Fruit fly (Drosophila melanogaster) whole organism, prepupa: ENCODE results near the gene Membrin.
A peak's percentile ranks its signal among the peaks of the same experiment; 100 is the strongest.

Experiments
- Blimp-1 ChIP-seq: fragments of 200-800 bp; sonication (Bioruptor generic); optimal IDR thresholded peaks from 3 replicates; lab custom pipeline; 2017; ENCODE audit warnings: missing biosample characterization, missing genetic modification characterization, mild to moderate bottlenecking, moderate library complexity, missing genetic modification reagents
- CG10631 ChIP-seq: fragments of 200-800 bp; sonication (Bioruptor generic); optimal IDR thresholded peaks from 2 replicates; lab custom pipeline; 2016; ENCODE audit warnings: missing biosample characterization, missing genetic modification characterization
- CG10669 ChIP-seq: fragments of 200-800 bp; sonication (Bioruptor generic); optimal IDR thresholded peaks from 3 replicates; lab custom pipeline; 2018; ENCODE audit warnings: missing biosample characterization, mild to moderate bottlenecking, missing genetic modification characterization, moderate library complexity
- CG11294 ChIP-seq: fragments of 200-800 bp; sonication (Bioruptor generic); IDR thresholded peaks from 2 replicates; pipeline ENCODE4 v1.3.6; 2022; ENCODE audit warnings: missing biosample characterization, missing genetic modification characterization
- CG11762 ChIP-seq: fragments of 200-800 bp; sonication (Bioruptor generic); optimal IDR thresholded peaks from 3 replicates; lab custom pipeline; 2016; ENCODE audit warnings: missing biosample characterization, missing genetic modification characterization; ENCODE audit not compliant: insufficient read depth
- CG1621 ChIP-seq: fragments of 200-800 bp; sonication (Bioruptor generic); optimal IDR thresholded peaks from 3 replicates; lab custom pipeline; 2018; ENCODE audit warnings: missing biosample characterization, mild to moderate bottlenecking, missing genetic modification characterization
- CG16779 ChIP-seq: fragments of 200-800 bp; sonication (Bioruptor generic); optimal IDR thresholded peaks from 3 replicates; lab custom pipeline; 2017; ENCODE audit warnings: missing biosample characterization, mild to moderate bottlenecking, missing genetic modification characterization
- CG3032 ChIP-seq: fragments of 200-800 bp; optimal IDR thresholded peaks from 2 replicates; lab custom pipeline; 2019; ENCODE audit warnings: missing biosample characterization, mild to moderate bottlenecking, missing genetic modification characterization, moderate library complexity
- CG34406 ChIP-seq: fragments of 200-800 bp; sonication (Bioruptor generic); optimal IDR thresholded peaks from 3 replicates; lab custom pipeline; 2016; ENCODE audit warnings: missing biosample characterization, missing genetic modification characterization
- CG3919 ChIP-seq: fragments of 200-800 bp; sonication (Bioruptor generic); optimal IDR thresholded peaks from 3 replicates; lab custom pipeline; 2016; ENCODE audit warnings: missing biosample characterization, missing genetic modification characterization
- CG6163 ChIP-seq: fragments of 200-800 bp; sonication (Bioruptor generic); IDR thresholded peaks from 3 replicates; pipeline ENCODE4 v1.3.6; 2022; ENCODE audit warnings: missing biosample characterization, missing genetic modification characterization
- CG6276 ChIP-seq: fragments of 200-800 bp; sonication (Bioruptor generic); optimal IDR thresholded peaks from 2 replicates; lab custom pipeline; 2017; ENCODE audit warnings: missing biosample characterization, mild to moderate bottlenecking, missing genetic modification characterization
- CG6792 ChIP-seq: fragments of 200-800 bp; sonication (Bioruptor generic); optimal IDR thresholded peaks from 3 replicates; lab custom pipeline; 2016; ENCODE audit warnings: missing biosample characterization, missing genetic modification characterization
- CG6808 ChIP-seq: fragments of 200-800 bp; sonication (Bioruptor generic); optimal IDR thresholded peaks from 3 replicates; lab custom pipeline; 2017; ENCODE audit warnings: missing biosample characterization, missing genetic modification characterization, mild to moderate bottlenecking, moderate library complexity, missing genetic modification reagents
- CG7368 ChIP-seq: fragments of 200-800 bp; sonication (Bioruptor generic); optimal IDR thresholded peaks from 3 replicates; lab custom pipeline; 2016; ENCODE audit warnings: missing biosample characterization, missing genetic modification characterization
- CG8632 ChIP-seq: fragments of 200-800 bp; sonication (Bioruptor generic); optimal IDR thresholded peaks from 3 replicates; lab custom pipeline; 2016; ENCODE audit warnings: missing biosample characterization, missing genetic modification characterization
- CG9139 ChIP-seq: fragments of 200-800 bp; sonication (Bioruptor generic); optimal IDR thresholded peaks from 3 replicates; lab custom pipeline; 2017; ENCODE audit warnings: missing biosample characterization, mild to moderate bottlenecking, missing genetic modification characterization
- Eip93F ChIP-seq: fragments of 200-800 bp; sonication (Bioruptor generic); optimal IDR thresholded peaks from 2 replicates; lab custom pipeline; 2016; ENCODE audit warnings: missing biosample characterization, mild to moderate bottlenecking, missing genetic modification characterization
- Ets21C ChIP-seq: fragments of 200-800 bp; sonication (Bioruptor generic); optimal IDR thresholded peaks from 3 replicates; lab custom pipeline; 2016; ENCODE audit warnings: missing biosample characterization, missing genetic modification characterization
- Ets96B ChIP-seq: fragments of 200-800 bp; optimal IDR thresholded peaks from 2 replicates; lab custom pipeline; 2019; ENCODE audit warnings: missing biosample characterization, mild to moderate bottlenecking, missing genetic modification characterization, moderate library complexity
- Gug ChIP-seq: fragments of 200-800 bp; sonication (Bioruptor generic); IDR thresholded peaks from 2 replicates; pipeline ENCODE4 v1.3.6; 2022; ENCODE audit warnings: missing biosample characterization, missing genetic modification characterization
- Hr39 ChIP-seq: fragments of 200-800 bp; sonication (Bioruptor generic); optimal IDR thresholded peaks from 2 replicates; lab custom pipeline; 2016; ENCODE audit warnings: missing biosample characterization, missing genetic modification characterization
- Hr4 ChIP-seq: fragments of 200-800 bp; sonication (Bioruptor generic); optimal IDR thresholded peaks from 3 replicates; lab custom pipeline; 2016; ENCODE audit warnings: missing biosample characterization, missing genetic modification characterization
- Lpt ChIP-seq: fragments of 200-800 bp; sonication (Bioruptor generic); optimal IDR thresholded peaks from 3 replicates; lab custom pipeline; 2016; ENCODE audit warnings: missing biosample characterization, missing genetic modification characterization
- Smox ChIP-seq: fragments of 200-800 bp; sonication (Bioruptor generic); optimal IDR thresholded peaks from 3 replicates; lab custom pipeline; 2016; ENCODE audit warnings: missing biosample characterization, missing genetic modification characterization
- Sox102F ChIP-seq: fragments of 200-800 bp; sonication (Bioruptor generic); optimal IDR thresholded peaks from 2 replicates; lab custom pipeline; 2016; ENCODE audit warnings: missing biosample characterization, mild to moderate bottlenecking, missing genetic modification characterization
- achi ChIP-seq: fragments of 200-800 bp; sonication (Bioruptor generic); optimal IDR thresholded peaks from 3 replicates; lab custom pipeline; 2016; ENCODE audit warnings: missing biosample characterization, missing genetic modification characterization
- dac ChIP-seq: fragments of 200-800 bp; sonication (Bioruptor generic); optimal IDR thresholded peaks from 2 replicates; lab custom pipeline; 2017; ENCODE audit warnings: missing biosample characterization, mild to moderate bottlenecking, missing genetic modification characterization
- eg ChIP-seq: fragments of 200-800 bp; sonication (Bioruptor generic); IDR thresholded peaks from 3 replicates; pipeline ENCODE4 v1.3.6; 2022; ENCODE audit warnings: missing biosample characterization, missing genetic modification characterization
- esn ChIP-seq: fragments of 200-800 bp; sonication (Bioruptor generic); optimal IDR thresholded peaks from 2 replicates; lab custom pipeline; 2016; ENCODE audit warnings: missing biosample characterization, mild to moderate bottlenecking, missing genetic modification characterization, moderate library complexity
- fd59A ChIP-seq: fragments of 200-800 bp; sonication (Bioruptor generic); optimal IDR thresholded peaks from 2 replicates; lab custom pipeline; 2017; ENCODE audit warnings: missing biosample characterization, mild to moderate bottlenecking, missing genetic modification characterization, missing genetic modification reagents
- fkh ChIP-seq: fragments of 200-800 bp; sonication (Bioruptor generic); optimal IDR thresholded peaks from 3 replicates; lab custom pipeline; 2017; ENCODE audit warnings: missing biosample characterization, mild to moderate bottlenecking, missing genetic modification characterization, moderate library complexity
- lz ChIP-seq: fragments of 200-800 bp; sonication (Bioruptor generic); optimal IDR thresholded peaks from 3 replicates; lab custom pipeline; 2016; ENCODE audit warnings: missing biosample characterization, missing genetic modification characterization
- net ChIP-seq: fragments of 200-800 bp; sonication (Bioruptor generic); optimal IDR thresholded peaks from 3 replicates; lab custom pipeline; 2016; ENCODE audit warnings: missing biosample characterization, missing genetic modification characterization
- pdm3 ChIP-seq: fragments of 200-800 bp; sonication (Bioruptor generic); optimal IDR thresholded peaks from 3 replicates; lab custom pipeline; 2016; ENCODE audit warnings: missing biosample characterization, missing genetic modification characterization
- ss ChIP-seq, 2 experiments: fragments of 200-800 bp; sonication (Bioruptor generic); optimal IDR thresholded peaks; 2 replicates in 1 of 2; 3 replicates in 1 of 2; lab custom pipeline; 2017 to 2018; ENCODE audit warnings: mild to moderate bottlenecking in 2 of 2, missing biosample characterization in 2 of 2, missing genetic modification characterization in 2 of 2, moderate library complexity in 1 of 2
- svp ChIP-seq: fragments of 200-800 bp; sonication (Bioruptor generic); peaks from one replicate; lab custom pipeline; 2016; ENCODE audit warnings: missing biosample characterization, missing genetic modification characterization
- vri ChIP-seq: fragments of 200-800 bp; sonication (Bioruptor generic); optimal IDR thresholded peaks from 3 replicates; lab custom pipeline; 2016; ENCODE audit warnings: missing biosample characterization, mild to moderate bottlenecking, missing genetic modification characterization

Membrin gene

dm6 chr3L:5352684-5353322 is 13.5 kb upstream of the Membrin start (continued):
- TF ChIP-seq CG6808 (peak; percentile 95), esn (GFP tag; lab: Kevin White, UChicago) (peak; percentile 73), Gug (GFP tag; lab: Robert Waterston, UW) (0 out of 2 replicates have a peak, but pooled peaks have one; percentile 44), CG11294 (GFP tag; lab: Robert Waterston, UW) (no peak), dac (no peak), Sox102F (GFP tag; lab: Kevin White, UChicago) (peak; percentile 53), CG3919 (GFP tag; lab: Kevin White, UChicago) (peak; percentile 88), Lpt (peak; percentile 10), Blimp-1 (GFP tag; lab: Kevin White, UChicago) (no peak), CG3032 (tag; lab: Kevin White, UChicago) (peak; percentile 96), CG10631 (GFP tag; lab: Kevin White, UChicago) (peak; percentile 86), CG6276 (GFP tag; lab: Kevin White, UChicago) (no peak), svp (GFP tag; lab: Kevin White, UChicago) (no peak), Ets96B (tag; lab: Kevin White, UChicago) (peak; percentile 97), CG16779 (tag; lab: Kevin White, UChicago) (peak; percentile 32), Ets21C (GFP tag; lab: Kevin White, UChicago) (peak; percentile 15), Hr4 (GFP tag; lab: Kevin White, UChicago) (peak; percentile 40)

dm6 chr3L:5353484-5354056 is 12.7 kb upstream of the Membrin start:
- no peak for TF ChIP-seq CG6163
- TF ChIP-seq CG34406, result no peak
- TF ChIP-seq vri (GFP tag; lab: Kevin White, UChicago), result peak; percentile 85
- no peak for TF ChIP-seq net (GFP tag; lab: Kevin White, UChicago)
- no peak for TF ChIP-seq lz (GFP tag; lab: Kevin White, UChicago)
- peak in 1 of 2 experiments; percentile 54 for TF ChIP-seq ss (GFP tag; optimal IDR thresholded peaks at IDR 0.05; lab: Kevin White, UChicago)
- no peak for TF ChIP-seq pdm3 (GFP tag; lab: Kevin White, UChicago)
- TF ChIP-seq CG6792 (GFP tag; lab: Kevin White, UChicago), result no peak
- TF ChIP-seq fkh (GFP tag; lab: Kevin White, UChicago), result peak; percentile 55
- no peak for TF ChIP-seq Hr39 (GFP tag; lab: Kevin White, UChicago)
- TF ChIP-seq Smox (GFP tag; lab: Kevin White, UChicago), result no peak
- TF ChIP-seq svp (GFP tag; lab: Kevin White, UChicago), result peak; percentile 92
- no peak for TF ChIP-seq CG10669 (GFP tag; lab: Kevin White, UChicago)
- no peak for TF ChIP-seq Ets96B (tag; lab: Kevin White, UChicago)
- no peak for TF ChIP-seq eg (GFP tag; lab: Robert Waterston, UW)
- no peak for TF ChIP-seq achi (GFP tag; lab: Kevin White, UChicago)
- TF ChIP-seq, all 60 proteins: peak for 4

- no peak for TF ChIP-seq fkh (GFP tag; lab: Kevin White, UChicago)
- TF ChIP-seq net (GFP tag; lab: Kevin White, UChicago), result no peak
- no peak for TF ChIP-seq CG11762 (GFP tag; lab: Kevin White, UChicago)
- TF ChIP-seq CG10669 (GFP tag; lab: Kevin White, UChicago), result no peak
- TF ChIP-seq Eip93F (GFP tag; lab: Kevin White, UChicago), result no peak
- no peak for TF ChIP-seq CG11294 (GFP tag; lab: Robert Waterston, UW)
- no peak for TF ChIP-seq CG3919 (GFP tag; lab: Kevin White, UChicago)
- TF ChIP-seq Ets21C (GFP tag; lab: Kevin White, UChicago), result no peak
- TF ChIP-seq CG9139 (GFP tag; lab: Kevin White, UChicago), result no peak
- TF ChIP-seq Ets96B (tag; lab: Kevin White, UChicago), result no peak
- no peak for TF ChIP-seq CG8632 (GFP tag; lab: Kevin White, UChicago)
- TF ChIP-seq CG7368 (GFP tag; lab: Kevin White, UChicago), result no peak
- TF ChIP-seq fd59A (GFP tag; lab: Kevin White, UChicago), result no peak
- no peak for TF ChIP-seq CG1621 (tag; lab: Kevin White, UChicago)
- TF ChIP-seq CG16779 (tag; lab: Kevin White, UChicago), result no peak
Observed at dm6 chr3L:5354472-5354871, 11.8 kb upstream of the Membrin start.
